Fruit fly (Drosophila melanogaster): ENCODE results near the gene CG13116.

- TF ChIP-seq CG3726 (GFP tag; IDR thresholded peaks at IDR 0.05) (no peak), CG12942 (GFP tag; optimal IDR thresholded peaks at IDR 0.05) (no peak), E2f1 (GFP tag; IDR thresholded peaks at IDR 0.05) (no peak), Hr78 (GFP tag; optimal IDR thresholded peaks at IDR 0.05) (no peak), ham (GFP tag; IDR thresholded peaks at IDR 0.05) (no peak), tio (GFP tag; optimal IDR thresholded peaks at IDR 0.05) (no peak), CG6683 (GFP tag; optimal IDR thresholded peaks at IDR 0.05) (no peak), C15 (GFP tag; IDR thresholded peaks at IDR 0.05) (no peak), CG11696 (GFP tag; IDR thresholded peaks at IDR 0.05) (no peak), Scr (GFP tag; IDR thresholded peaks at IDR 0.05; ENCODE audit: partially characterized antibody) (peak; percentile 77)
These were observed 18.6 kb upstream of the CG13116 start, which contains the start of gene CG4364 for dm6 chr2L:9711107-9711585.
